Fruit fly (Drosophila melanogaster) whole organism, embryonic: ENCODE results near the gene Tyler.

Experiments used
- az2 ChIP-seq: fragments of 200-800 bp; sonication (Bioruptor generic); optimal IDR thresholded peaks from 3 replicates; lab custom pipeline; 2016; ENCODE audit warnings: missing biosample characterization, missing genetic modification characterization
- klu ChIP-seq: fragments of 200-800 bp; sonication (Bioruptor generic); IDR thresholded peaks from 2 replicates; pipeline ENCODE4 v1.3.6; 2022; ENCODE audit warnings: missing biosample characterization, missing genetic modification characterization
- lola ChIP-seq, 3 experiments: fragments of >200 bp in 2 of 3; fragments of 200-800 bp in 1 of 3; sonication (Bioruptor generic) in 1 of 3; optimal IDR thresholded peaks; 2 replicates each; lab custom pipeline; 2017 to 2019; ENCODE audit warnings: missing biosample characterization in 3 of 3, missing genetic modification characterization in 3 of 3, mild to moderate bottlenecking in 1 of 3, moderate library complexity in 1 of 3
- psq ChIP-seq: fragments of 200-800 bp; sonication (Bioruptor generic); optimal IDR thresholded peaks from 2 replicates; lab custom pipeline; 2017; ENCODE audit warnings: missing biosample characterization, missing genetic modification characterization

DNA sequence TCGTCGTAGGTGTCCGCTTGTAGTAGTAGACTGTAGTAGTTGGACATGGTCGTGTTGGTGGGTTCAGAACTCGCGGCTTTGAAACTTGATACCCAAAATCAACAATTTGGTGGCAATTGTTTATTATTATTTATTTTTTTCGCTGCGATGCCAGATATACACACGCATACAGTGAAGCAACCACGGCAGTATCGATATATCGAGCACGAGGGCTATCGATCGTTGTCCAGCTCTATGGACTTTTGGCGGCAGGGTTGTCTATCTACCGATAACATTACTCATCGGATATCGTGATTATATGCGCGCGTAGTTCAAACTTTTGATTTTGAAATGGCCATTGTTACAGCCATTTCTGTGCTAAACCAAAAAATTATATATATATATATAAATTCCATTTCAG lies 9.7 kb upstream of the Tyler start, which contains the start of gene CG14220:
- TF ChIP-seq az2 (GFP tag; lab: Kevin White, UChicago) (no peak), klu (GFP tag; lab: Robert Waterston, UW) (no peak), lola (GFP tag; optimal IDR thresholded peaks at IDR 0.05; lab: Kevin White, UChicago) (no peak), psq (no peak)
